Fruit fly (Drosophila melanogaster) whole organism, embryonic: ENCODE results near the gene CG14961.

Source experiments
- Adf1 ChIP-seq: fragments of 200-800 bp; sonication (Bioruptor generic); IDR thresholded peaks from 2 replicates; pipeline ENCODE4 v1.3.6; 2022; ENCODE audit warnings: missing biosample characterization, missing genetic modification characterization
- Atf3 ChIP-seq: fragments of 200-800 bp; sonication (Bioruptor generic); optimal IDR thresholded peaks from 3 replicates; lab custom pipeline; 2016; ENCODE audit warnings: missing biosample characterization, missing genetic modification characterization
- C15 ChIP-seq: fragments of 200-800 bp; sonication (Bioruptor generic); IDR thresholded peaks from 3 replicates; pipeline ENCODE4 v1.3.6; 2022; ENCODE audit warnings: missing biosample characterization, missing genetic modification characterization
- CG12942 ChIP-seq: fragments of 200-800 bp; sonication (Bioruptor generic); optimal IDR thresholded peaks from 3 replicates; lab custom pipeline; 2016; ENCODE audit warnings: missing biosample characterization, missing genetic modification characterization
- CG13123 ChIP-seq: fragments of 200-800 bp; sonication (Bioruptor generic); optimal IDR thresholded peaks from 2 replicates; lab custom pipeline; 2016; ENCODE audit warnings: missing biosample characterization, missing genetic modification characterization
- CG16813 ChIP-seq: fragments of 200-800 bp; sonication (Bioruptor generic); IDR thresholded peaks from 3 replicates; pipeline ENCODE4 v1.3.6; 2022; ENCODE audit warnings: missing biosample characterization, missing genetic modification characterization; ENCODE audit not compliant: partially characterized antibody
- CG16815 ChIP-seq: fragments of 200-800 bp; sonication (Bioruptor generic); optimal IDR thresholded peaks from 3 replicates; lab custom pipeline; 2017; ENCODE audit warnings: missing biosample characterization, mild to moderate bottlenecking, missing genetic modification characterization
- CG18011 ChIP-seq: fragments of 200-800 bp; sonication (Bioruptor generic); optimal IDR thresholded peaks from 2 replicates; lab custom pipeline; 2017; ENCODE audit warnings: missing biosample characterization, missing genetic modification characterization, mild to moderate bottlenecking, moderate library complexity, missing genotype
- CG2712 ChIP-seq: fragments of 200-800 bp; optimal IDR thresholded peaks from 3 replicates; lab custom pipeline; 2019; ENCODE audit warnings: missing biosample characterization, mild to moderate bottlenecking, missing genetic modification characterization, moderate library complexity
- CG30403 ChIP-seq: fragments of 200-800 bp; sonication (Bioruptor generic); optimal IDR thresholded peaks from 3 replicates; lab custom pipeline; 2016; ENCODE audit warnings: missing biosample characterization, missing genetic modification characterization
- CG3065 ChIP-seq: fragments of 200-800 bp; sonication (Bioruptor generic); optimal IDR thresholded peaks from 2 replicates; lab custom pipeline; 2016; ENCODE audit warnings: missing biosample characterization, missing genetic modification characterization
- CG32532 ChIP-seq: fragments of 200-800 bp; sonication (Bioruptor generic); IDR thresholded peaks from 2 replicates; pipeline ENCODE4 v1.3.6; 2022; ENCODE audit warnings: missing biosample characterization, missing genetic modification characterization
- CG33213 ChIP-seq: fragments of 200-800 bp; sonication (Bioruptor generic); optimal IDR thresholded peaks from 3 replicates; lab custom pipeline; 2016; ENCODE audit warnings: missing biosample characterization, missing genetic modification characterization
- CG3407 ChIP-seq: fragments of 200-800 bp; sonication (Bioruptor generic); optimal IDR thresholded peaks from 2 replicates; lab custom pipeline; 2018; ENCODE audit warnings: missing biosample characterization, mild to moderate bottlenecking, missing genetic modification characterization
- CG4707 ChIP-seq: fragments of 200-800 bp; sonication (Bioruptor generic); optimal IDR thresholded peaks from 2 replicates; lab custom pipeline; 2018; ENCODE audit warnings: missing biosample characterization, mild to moderate bottlenecking, missing genetic modification characterization, moderate library complexity
- CG6683 ChIP-seq: fragments of 200-800 bp; sonication (Bioruptor generic); optimal IDR thresholded peaks from 2 replicates; lab custom pipeline; 2017; ENCODE audit warnings: missing biosample characterization, mild to moderate bottlenecking, missing genetic modification characterization, missing genetic modification reagents
- CG7745 ChIP-seq: fragments of 200-800 bp; sonication (Bioruptor generic); optimal IDR thresholded peaks from 2 replicates; lab custom pipeline; 2018; ENCODE audit warnings: missing biosample characterization, mild to moderate bottlenecking, missing genetic modification characterization, moderate library complexity
- CG8281 ChIP-seq: fragments of 200-800 bp; sonication (Bioruptor generic); optimal IDR thresholded peaks from 2 replicates; lab custom pipeline; 2018; ENCODE audit warnings: missing biosample characterization, mild to moderate bottlenecking, missing genetic modification characterization, moderate library complexity
- CG8388 ChIP-seq: fragments of 200-800 bp; sonication (Bioruptor generic); optimal IDR thresholded peaks from 2 replicates; lab custom pipeline; 2019; ENCODE audit warnings: missing biosample characterization, mild to moderate bottlenecking, missing genetic modification characterization, moderate library complexity
- CG9817 ChIP-seq: fragments of 200-800 bp; sonication (Bioruptor generic); optimal IDR thresholded peaks from 2 replicates; lab custom pipeline; 2018; ENCODE audit warnings: missing biosample characterization, mild to moderate bottlenecking, missing genetic modification characterization, moderate library complexity
- CTCF ChIP-seq: fragments of 200-800 bp; sonication (Bioruptor generic); optimal IDR thresholded peaks from 2 replicates; lab custom pipeline; 2017; ENCODE audit warnings: missing biosample characterization, mild to moderate bottlenecking, missing genetic modification characterization, moderate library complexity
- Chrac-16 ChIP-seq: fragments of 200-800 bp; sonication (Bioruptor generic); optimal IDR thresholded peaks from 3 replicates; lab custom pipeline; 2016; ENCODE audit warnings: missing biosample characterization, missing genetic modification characterization
- D19B ChIP-seq: fragments of 200-800 bp; sonication (Bioruptor generic); optimal IDR thresholded peaks from 2 replicates; lab custom pipeline; 2017; ENCODE audit warnings: missing biosample characterization, mild to moderate bottlenecking, missing genetic modification characterization
- Dip2 ChIP-seq: fragments of 200-800 bp; sonication (Bioruptor generic); IDR thresholded peaks from 2 replicates; pipeline ENCODE4 v1.3.6; 2022; ENCODE audit warnings: missing biosample characterization, missing genetic modification characterization
- Doc2 ChIP-seq: fragments of 200-800 bp; sonication (Bioruptor generic); IDR thresholded peaks from 2 replicates; pipeline ENCODE4 v1.3.6; 2022; ENCODE audit warnings: missing biosample characterization, missing genetic modification characterization
- Ets65A ChIP-seq: fragments of 200-800 bp; sonication (Bioruptor generic); peaks from one replicate; lab custom pipeline; 2016; ENCODE audit warnings: missing biosample characterization, missing genetic modification characterization
- Fer2 ChIP-seq: fragments of 200-800 bp; sonication (Bioruptor generic); optimal IDR thresholded peaks from 2 replicates; lab custom pipeline; 2018; ENCODE audit warnings: missing biosample characterization, mild to moderate bottlenecking, missing genetic modification characterization, moderate library complexity
- Kr ChIP-seq: fragments of 200-800 bp; sonication (Bioruptor generic); optimal IDR thresholded peaks from 2 replicates; lab custom pipeline; 2017; ENCODE audit warnings: missing biosample characterization, mild to moderate bottlenecking, missing genetic modification characterization
- Mrtf ChIP-seq: fragments of 200-800 bp; sonication (Bioruptor generic); IDR thresholded peaks from 3 replicates; pipeline ENCODE4 v1.3.6; 2022; ENCODE audit warnings: missing biosample characterization, missing genetic modification characterization
- Poxn ChIP-seq: fragments of 200-800 bp; sonication (Bioruptor generic); IDR thresholded peaks from 2 replicates; pipeline ENCODE4 v1.3.6; 2022; ENCODE audit warnings: missing biosample characterization, missing genetic modification characterization
- Sin3A ChIP-seq: fragments of >200 bp; optimal IDR thresholded peaks from 2 replicates; lab custom pipeline; 2018
- Six4 ChIP-seq: fragments of 200-800 bp; sonication (Bioruptor generic); optimal IDR thresholded peaks from 2 replicates; lab custom pipeline; 2016; ENCODE audit warnings: missing biosample characterization, missing genetic modification characterization
- bowl ChIP-seq: fragments of 200-800 bp; sonication (Bioruptor generic); IDR thresholded peaks from 2 replicates; pipeline ENCODE4 v1.3.6; 2022; ENCODE audit warnings: missing biosample characterization, missing genetic modification characterization
- croc ChIP-seq: fragments of 200-800 bp; sonication (Bioruptor generic); conservative IDR thresholded peaks from 3 replicates; pipeline ENCODE4 v1.3.6; 2022; ENCODE audit warnings: missing biosample characterization, missing genetic modification characterization
- emc ChIP-seq: fragments of 200-800 bp; sonication (Bioruptor generic); optimal IDR thresholded peaks from 2 replicates; lab custom pipeline; 2016; ENCODE audit warnings: missing biosample characterization, missing genetic modification characterization
- eve ChIP-seq, 2 experiments: fragments of >200 bp; optimal IDR thresholded peaks; 2 replicates each; lab custom pipeline; 2017; ENCODE audit warnings: missing biosample characterization in 2 of 2, missing genetic modification characterization in 2 of 2
- fru ChIP-seq: fragments of >200 bp; optimal IDR thresholded peaks from 2 replicates; lab custom pipeline; 2017
- ftz-f1 ChIP-seq: fragments of 200-800 bp; sonication (Bioruptor generic); optimal IDR thresholded peaks from 2 replicates; lab custom pipeline; 2016; ENCODE audit warnings: missing biosample characterization, missing genetic modification characterization
- her ChIP-seq: fragments of 200-800 bp; sonication (Bioruptor generic); optimal IDR thresholded peaks from 2 replicates; lab custom pipeline; 2016; ENCODE audit warnings: missing biosample characterization, missing genetic modification characterization
- jumu ChIP-seq: fragments of 200-800 bp; sonication (Bioruptor generic); optimal IDR thresholded peaks from 3 replicates; lab custom pipeline; 2016; ENCODE audit warnings: missing biosample characterization, missing genetic modification characterization
- kah ChIP-seq: fragments of 200-800 bp; sonication (Bioruptor generic); optimal IDR thresholded peaks from 2 replicates; lab custom pipeline; 2018; ENCODE audit warnings: missing biosample characterization, mild to moderate bottlenecking, missing genetic modification characterization
- lmd ChIP-seq: fragments of 200-800 bp; sonication (Bioruptor generic); IDR thresholded peaks from 2 replicates; pipeline ENCODE4 v1.3.6; 2022; ENCODE audit warnings: missing biosample characterization, missing genetic modification characterization
- nerfin-1 ChIP-seq: fragments of 200-800 bp; sonication (Bioruptor generic); optimal IDR thresholded peaks from 3 replicates; lab custom pipeline; 2019; ENCODE audit warnings: missing biosample characterization, mild to moderate bottlenecking, missing genetic modification characterization, moderate library complexity
- org-1 ChIP-seq: fragments of 200-800 bp; sonication (Bioruptor generic); optimal IDR thresholded peaks from 2 replicates; lab custom pipeline; 2017; ENCODE audit warnings: missing biosample characterization, missing genetic modification characterization
- pan ChIP-seq, 4 experiments: fragments of >200 bp in 3 of 4; fragments of 200-800 bp in 1 of 4; sonication (Bioruptor generic) in 1 of 4; optimal IDR thresholded peaks in 3 of 4; IDR thresholded peaks in 1 of 4; 2 replicates each; pipeline versions ENCODE4 v1.3.6 to Lab custom; 2017 to 2022; ENCODE audit warnings: missing biosample characterization in 2 of 4, missing genetic modification characterization in 2 of 4, mixed read lengths in 1 of 4
- pfk ChIP-seq: fragments of 200-800 bp; sonication (Bioruptor generic); optimal IDR thresholded peaks from 2 replicates; lab custom pipeline; 2018; ENCODE audit warnings: missing biosample characterization, mild to moderate bottlenecking, missing genetic modification characterization, moderate library complexity
- prd ChIP-seq, 3 experiments: fragments of >200 bp in 2 of 3; fragments of 200-800 bp in 1 of 3; sonication (Bioruptor generic) in 1 of 3; optimal IDR thresholded peaks in 2 of 3; IDR thresholded peaks in 1 of 3; 2 replicates in 2 of 3; 3 replicates in 1 of 3; pipeline versions ENCODE4 v1.3.6 to Lab custom; 2017 to 2022; ENCODE audit warnings: missing biosample characterization in 1 of 3, missing genetic modification characterization in 1 of 3
- seq ChIP-seq: fragments of 200-800 bp; sonication (Bioruptor generic); IDR thresholded peaks from 2 replicates; pipeline ENCODE4 v1.3.6; 2022; ENCODE audit warnings: missing biosample characterization, missing genetic modification characterization
- sima ChIP-seq: fragments of 200-800 bp; sonication (Bioruptor generic); optimal IDR thresholded peaks from 2 replicates; lab custom pipeline; 2016; ENCODE audit warnings: missing biosample characterization, missing genetic modification characterization
- tgo ChIP-seq: fragments of 200-800 bp; sonication (Bioruptor generic); IDR thresholded peaks from 3 replicates; pipeline ENCODE4 v1.3.6; 2022; ENCODE audit warnings: missing biosample characterization, missing genetic modification characterization
- vfl ChIP-seq: fragments of 200-800 bp; sonication (Bioruptor generic); optimal IDR thresholded peaks from 2 replicates; lab custom pipeline; 2016; ENCODE audit warnings: missing biosample characterization, missing genetic modification characterization
- wor ChIP-seq: fragments of 200-800 bp; sonication (Bioruptor generic); IDR thresholded peaks from 2 replicates; pipeline ENCODE4 v1.3.6; 2022; ENCODE audit warnings: missing biosample characterization, missing genetic modification characterization

Gene CG14961

DNA sequence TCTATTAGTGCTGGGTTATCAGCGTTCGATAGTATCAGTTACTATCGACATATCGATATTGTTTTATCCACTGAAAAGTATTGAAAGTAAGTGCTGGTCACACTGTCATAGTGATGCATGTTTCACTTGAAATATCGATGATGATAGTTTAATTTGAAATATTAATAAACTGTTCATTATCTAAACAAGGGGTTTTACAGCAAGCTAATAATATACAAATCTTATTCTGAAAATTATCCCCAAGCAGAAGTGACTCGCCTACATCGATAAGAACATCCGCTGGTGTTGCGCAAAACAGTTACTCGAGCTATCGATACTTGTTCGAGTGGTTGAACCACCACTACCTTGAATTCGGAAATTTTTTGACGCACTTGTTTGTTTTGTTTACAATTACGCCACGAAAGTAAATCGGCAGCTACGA, 10.6 kb upstream of the CG14961 start, which contains the start of the genes PIG-C, CG12016 and Dpm2:
TSS of gene PIG-C (minus strand) at position 10 of the 421 bp plus-strand sequence.
TSS of gene CG12016 (plus strand) at position 333 of the 421 bp plus-strand sequence.
TSS of gene Dpm2 (plus strand) at position 333 of the 421 bp plus-strand sequence.
- peak; percentile 81 for TF ChIP-seq CG2712 (tag; lab: Kevin White, UChicago)
- no peak for TF ChIP-seq Doc2 (GFP tag; lab: Robert Waterston, UW)
- peak; percentile 45 for TF ChIP-seq Atf3 (GFP tag; lab: Kevin White, UChicago)
- TF ChIP-seq Sin3A (lab: Kevin White, UChicago), result peak; percentile 77
- TF ChIP-seq tgo (GFP tag; lab: Robert Waterston, UW), result peak; percentile 65; the same call in 2 of the 3 replicates
- no peak for TF ChIP-seq eve (GFP tag; optimal IDR thresholded peaks at IDR 0.05; lab: Kevin White, UChicago)
- TF ChIP-seq CG3407 (GFP tag; lab: Kevin White, UChicago), result peak; percentile 16
- TF ChIP-seq ftz-f1, result peak; percentile 48
- TF ChIP-seq prd (optimal IDR thresholded peaks at IDR 0.05; lab: Kevin White, UChicago), result no peak
- peak; percentile 76 for TF ChIP-seq prd (GFP tag; IDR thresholded peaks at IDR 0.05; lab: Robert Waterston, UW)
- no peak for TF ChIP-seq fru (lab: Kevin White, UChicago)
- TF ChIP-seq Ets65A (GFP tag; lab: Kevin White, UChicago), result peak; percentile 96
- TF ChIP-seq lmd (GFP tag; lab: Robert Waterston, UW), result peak; percentile 65; the same call in 1 of the 2 replicates
- TF ChIP-seq pan (optimal IDR thresholded peaks at IDR 0.05; lab: Kevin White, UChicago), result no peak
- TF ChIP-seq pan (GFP tag; optimal IDR thresholded peaks at IDR 0.05 in 1 of 2, IDR thresholded peaks at IDR 0.05 in 1 of 2), result peak in 1 of 2 experiments; percentile 54
- TF ChIP-seq Poxn, result no peak
- TF ChIP-seq CG32532, result peak; percentile 73
- TF ChIP-seq CG9817 (tag; lab: Kevin White, UChicago), result peak; percentile 79
- TF ChIP-seq CG18011 (GFP tag; lab: Kevin White, UChicago), result peak; percentile 30
- TF ChIP-seq CG3065 (GFP tag; lab: Kevin White, UChicago), result peak; percentile 8
- TF ChIP-seq CG8281 (tag; lab: Kevin White, UChicago), result peak; percentile 32
- TF ChIP-seq Kr, result no peak
- no peak for TF ChIP-seq bowl (GFP tag; lab: Robert Waterston, UW)
- no peak for TF ChIP-seq CTCF (GFP tag; lab: Kevin White, UChicago)
- peak; percentile 42 for TF ChIP-seq CG12942 (GFP tag; lab: Kevin White, UChicago)
- peak; percentile 50 for TF ChIP-seq CG13123 (GFP tag; lab: Kevin White, UChicago)
- TF ChIP-seq emc (GFP tag; lab: Kevin White, UChicago), result no peak
- TF ChIP-seq Fer2, result peak; percentile 62
- TF ChIP-seq D19B (GFP tag; lab: Kevin White, UChicago), result no peak
- TF ChIP-seq CG33213 (GFP tag; lab: Kevin White, UChicago), result peak; percentile 55
- TF ChIP-seq croc (GFP tag; lab: Robert Waterston, UW), result peak; percentile 58
- no peak for TF ChIP-seq CG7745 (tag; lab: Kevin White, UChicago)
- peak; percentile 30 for TF ChIP-seq CG8388
- no peak for TF ChIP-seq Dip2 (GFP tag; lab: Robert Waterston, UW)
- TF ChIP-seq org-1 (GFP tag; lab: Kevin White, UChicago), result no peak
- no peak for TF ChIP-seq wor (GFP tag; lab: Robert Waterston, UW)
- 0 out of 2 replicates have a peak, but pooled peaks have one; percentile 14 for TF ChIP-seq Adf1 (GFP tag; lab: Robert Waterston, UW)
- TF ChIP-seq CG30403, result peak; percentile 86
- TF ChIP-seq CG16813 (GFP tag; lab: Robert Waterston, UW), result peak; percentile 99
- no peak for TF ChIP-seq CG6683 (GFP tag; lab: Kevin White, UChicago)
- TF ChIP-seq pfk (GFP tag; lab: Kevin White, UChicago), result no peak
- TF ChIP-seq kah, result peak; percentile 33
- peak; percentile 81 for TF ChIP-seq Chrac-16 (GFP tag; lab: Kevin White, UChicago)
- no peak for TF ChIP-seq Mrtf
- TF ChIP-seq sima, result no peak
- TF ChIP-seq nerfin-1, result peak; percentile 65
- TF ChIP-seq Six4 (GFP tag; lab: Kevin White, UChicago), result peak; percentile 38
- TF ChIP-seq seq, result no peak
- TF ChIP-seq jumu (GFP tag; lab: Kevin White, UChicago), result peak; percentile 65
- TF ChIP-seq CG4707 (GFP tag; lab: Kevin White, UChicago), result no peak
- TF ChIP-seq vfl, result peak; percentile 55
- peak; percentile 18 for TF ChIP-seq her (GFP tag; lab: Kevin White, UChicago)
- peak; percentile 31 for TF ChIP-seq CG16815
- 0 out of 3 replicates have a peak, but pooled peaks have one; percentile 50 for TF ChIP-seq C15
